Worm (Caenorhabditis elegans) whole organism, young adult: ENCODE measurements around the gene F59B8.1.
A peak's percentile ranks its signal among the peaks of the same experiment; 100 is the strongest.

Source experiments
- B0261.1 ChIP-seq: sonication (generic microtip); optimal IDR thresholded peaks from 2 replicates; lab custom pipeline; 2016; ENCODE audit warnings: mild to moderate bottlenecking, missing genetic modification characterization, moderate library complexity, missing compliant biosample characterization
- B0336.3 ChIP-seq: fragments of 200-800 bp; sonication (Bioruptor generic); IDR thresholded peaks from 2 replicates; pipeline ENCODE4 v1.3.6; 2022; ENCODE audit warnings: missing genetic modification characterization, missing compliant biosample characterization
- C17E4.6 ChIP-seq: fragments of 200-800 bp; sonication (Bioruptor generic); IDR thresholded peaks from 2 replicates; pipeline ENCODE4 v1.3.6; 2022; ENCODE audit warnings: missing genetic modification reagents, missing genetic modification characterization, missing compliant biosample characterization
- F37B4.10 ChIP-seq: fragments of 200-800 bp; sonication (Bioruptor generic); IDR thresholded peaks from 2 replicates; pipeline ENCODE4 v1.3.6; 2022; ENCODE audit warnings: missing genetic modification characterization, missing compliant biosample characterization
- F49E8.2 ChIP-seq: sonication (generic microtip); optimal IDR thresholded peaks from 3 replicates; lab custom pipeline; 2017; ENCODE audit warnings: missing genetic modification characterization, mild to moderate bottlenecking, missing compliant biosample characterization, antibody characterized with exemption, moderate library complexity; ENCODE audit not compliant: insufficient read depth
- F52B5.7 ChIP-seq: sonication (generic microtip); optimal IDR thresholded peaks from 2 replicates; lab custom pipeline; 2016; ENCODE audit warnings: mild to moderate bottlenecking, missing genetic modification characterization, missing compliant biosample characterization
- F57A8.1 ChIP-seq: fragments of 200-800 bp; sonication (Bioruptor generic); optimal IDR thresholded peaks from 2 replicates; lab custom pipeline; 2018; ENCODE audit warnings: mild to moderate bottlenecking, missing genetic modification characterization, moderate library complexity, missing compliant biosample characterization
- K12H6.12 ChIP-seq: fragments of 200-800 bp; sonication (Bioruptor generic); optimal IDR thresholded peaks from 2 replicates; lab custom pipeline; 2018; ENCODE audit warnings: mild to moderate bottlenecking, missing genetic modification characterization, missing compliant biosample characterization
- T26A5.8 ChIP-seq: sonication (generic microtip); optimal IDR thresholded peaks from 2 replicates; lab custom pipeline; 2016; ENCODE audit warnings: missing genetic modification characterization, missing compliant biosample characterization
- Y56A3A.18 ChIP-seq: fragments of 200-800 bp; sonication (Bioruptor generic); IDR thresholded peaks from 2 replicates; pipeline ENCODE4 v1.3.6; 2022; ENCODE audit warnings: missing genetic modification reagents, missing genetic modification characterization, missing compliant biosample characterization
- Y79H2A.3 ChIP-seq: fragments of 200-800 bp; sonication (Bioruptor generic); conservative IDR thresholded peaks from 2 replicates; pipeline ENCODE4 v1.3.6; 2022; ENCODE audit warnings: missing genetic modification reagents, missing genetic modification characterization, missing compliant biosample characterization
- ZK185.1 ChIP-seq: sonication (generic microtip); optimal IDR thresholded peaks from 2 replicates; lab custom pipeline; 2016; ENCODE audit warnings: mild to moderate bottlenecking, missing genetic modification characterization, missing compliant biosample characterization; ENCODE audit not compliant: poor library complexity, severe bottlenecking
- ccch-3 ChIP-seq: fragments of 200-800 bp; sonication (Bioruptor generic); optimal IDR thresholded peaks from 2 replicates; lab custom pipeline; 2018; ENCODE audit warnings: mild to moderate bottlenecking, missing genetic modification characterization, missing compliant biosample characterization
- chd-7 ChIP-seq: sonication (generic microtip); optimal IDR thresholded peaks from 2 replicates; lab custom pipeline; 2016; ENCODE audit warnings: mild to moderate bottlenecking, missing genetic modification characterization, moderate library complexity, missing compliant biosample characterization
- die-1 ChIP-seq: sonication (generic microtip); optimal IDR thresholded peaks from 2 replicates; lab custom pipeline; 2016; ENCODE audit warnings: missing genotype, mild to moderate bottlenecking, missing genetic modification characterization, missing compliant biosample characterization
- egrh-3 ChIP-seq: fragments of 200-800 bp; sonication (Bioruptor generic); IDR thresholded peaks from 2 replicates; pipeline ENCODE4 v1.3.6; 2022; ENCODE audit warnings: missing genetic modification reagents, missing genetic modification characterization, missing compliant biosample characterization
- hlh-26 ChIP-seq: fragments of 200-800 bp; sonication (Bioruptor generic); conservative IDR thresholded peaks from 2 replicates; pipeline ENCODE4 v1.3.6; 2022; ENCODE audit warnings: missing genetic modification reagents, missing genetic modification characterization, missing compliant biosample characterization
- hmg-1.2 ChIP-seq: fragments of 200-800 bp; sonication (Bioruptor generic); IDR thresholded peaks from 2 replicates; pipeline ENCODE4 v1.3.6; 2022; ENCODE audit warnings: missing genetic modification reagents, missing genetic modification characterization, missing compliant biosample characterization
- hmg-20 ChIP-seq: fragments of 200-800 bp; sonication (Bioruptor generic); IDR thresholded peaks from 2 replicates; pipeline ENCODE4 v1.3.6; 2022; ENCODE audit warnings: missing genetic modification reagents, missing genetic modification characterization, missing compliant biosample characterization
- let-607 ChIP-seq, 2 experiments: fragments of 200-800 bp in 1 of 2; sonication (Bioruptor generic) in 1 of 2; sonication (generic microtip) in 1 of 2; optimal IDR thresholded peaks; 2 replicates each; lab custom pipeline; 2016 to 2018; ENCODE audit warnings: mild to moderate bottlenecking in 2 of 2, missing compliant biosample characterization in 2 of 2, missing genetic modification characterization in 2 of 2, moderate library complexity in 2 of 2, missing genotype in 1 of 2
- lin-26 ChIP-seq: fragments of 200-800 bp; sonication (Bioruptor generic); IDR thresholded peaks from 2 replicates; pipeline ENCODE4 v1.3.6; 2022; ENCODE audit warnings: missing genetic modification reagents, missing genetic modification characterization, missing compliant biosample characterization
- lin-35 ChIP-seq, 3 experiments: fragments of 150-350 bp in 2 of 3; sonication (generic microtip) in 1 of 3; optimal IDR thresholded peaks; 2 replicates each; lab custom pipeline; 2014 to 2018; ENCODE audit warnings: missing biosample characterization in 3 of 3, missing genetic modification characterization in 3 of 3, missing genetic modification reagents in 3 of 3
- lir-1 ChIP-seq: fragments of 200-800 bp; sonication (Bioruptor generic); conservative IDR thresholded peaks from 2 replicates; pipeline ENCODE4 v1.3.6; 2022; ENCODE audit warnings: missing genetic modification reagents, missing genetic modification characterization, missing compliant biosample characterization
- nhr-120 ChIP-seq: fragments of 200-800 bp; sonication (Bioruptor generic); IDR thresholded peaks from 2 replicates; pipeline ENCODE4 v1.3.6; 2022; ENCODE audit warnings: missing genetic modification characterization, missing compliant biosample characterization
- nhr-179 ChIP-seq: sonication (generic microtip); optimal IDR thresholded peaks from 2 replicates; lab custom pipeline; 2016; ENCODE audit warnings: mild to moderate bottlenecking, missing genetic modification characterization, missing compliant biosample characterization
- nhr-80 ChIP-seq: sonication (generic microtip); optimal IDR thresholded peaks from 2 replicates; lab custom pipeline; 2016; ENCODE audit warnings: missing genetic modification characterization, missing compliant biosample characterization
- nhr-90 ChIP-seq: sonication (generic microtip); optimal IDR thresholded peaks from 2 replicates; lab custom pipeline; 2016; ENCODE audit warnings: missing genotype, mild to moderate bottlenecking, missing genetic modification characterization, missing compliant biosample characterization
- pha-4 ChIP-seq: fragments of 150-350 bp; sonication (generic microtip); optimal IDR thresholded peaks from 2 replicates; lab custom pipeline; 2014; ENCODE audit warnings: missing biosample characterization, missing genetic modification reagents, missing genetic modification characterization
- sea-2 ChIP-seq: fragments of 200-800 bp; sonication (Bioruptor generic); IDR thresholded peaks from 2 replicates; pipeline ENCODE4 v1.3.6; 2022; ENCODE audit warnings: missing genetic modification characterization, missing compliant biosample characterization
- snpc-3.4 ChIP-seq: sonication (generic microtip); optimal IDR thresholded peaks from 2 replicates; lab custom pipeline; 2017; ENCODE audit warnings: missing genetic modification characterization, mild to moderate bottlenecking, missing compliant biosample characterization, antibody characterized with exemption, moderate library complexity, missing genotype, missing genetic modification reagents
- sptf-2 ChIP-seq: fragments of 200-800 bp; sonication (Bioruptor generic); optimal IDR thresholded peaks from 2 replicates; lab custom pipeline; 2018; ENCODE audit warnings: mild to moderate bottlenecking, missing genetic modification characterization, missing compliant biosample characterization
- tlf-1 ChIP-seq: fragments of 200-800 bp; sonication (Bioruptor generic); optimal IDR thresholded peaks from 2 replicates; lab custom pipeline; 2018; ENCODE audit warnings: mild to moderate bottlenecking, missing genetic modification characterization, missing compliant biosample characterization
- unc-62 ChIP-seq: fragments of 150-350 bp; optimal IDR thresholded peaks from 2 replicates; lab custom pipeline; 2014; ENCODE audit warnings: missing biosample characterization, missing genetic modification reagents, missing genetic modification characterization
- xnd-1 ChIP-seq: sonication (generic microtip); optimal IDR thresholded peaks from 2 replicates; lab custom pipeline; 2016; ENCODE audit warnings: missing genotype, missing genetic modification reagents, missing genetic modification characterization, missing compliant biosample characterization
- zfh-2 ChIP-seq: fragments of 200-800 bp; sonication (Bioruptor generic); conservative IDR thresholded peaks from 2 replicates; pipeline ENCODE4 v1.3.6; 2022; ENCODE audit warnings: missing genetic modification reagents, missing genetic modification characterization, missing compliant biosample characterization
- ztf-3 ChIP-seq: fragments of 200-800 bp; sonication (Bioruptor generic); optimal IDR thresholded peaks from 2 replicates; lab custom pipeline; 2018; ENCODE audit warnings: mild to moderate bottlenecking, missing genetic modification characterization, missing compliant biosample characterization
- ztf-6 ChIP-seq: fragments of 200-800 bp; sonication (Bioruptor generic); IDR thresholded peaks from 2 replicates; pipeline ENCODE4 v1.3.6; 2022; ENCODE audit warnings: missing genetic modification reagents, missing genetic modification characterization, missing compliant biosample characterization

F59B8.1 gene

ce11 chrIV:9427959-9428358 lies at the start of gene F59B8.1:
Gene F59B8.1, plus strand, starts transcription at chrIV:9428259.
- no peak for TF ChIP-seq ccch-3 (GFP tag; lab: Kevin White, UChicago)
- no peak for TF ChIP-seq nhr-179 (tag; lab: Kevin White, UChicago)
- TF ChIP-seq xnd-1 (tag; lab: Kevin White, UChicago), result no peak
- no peak for TF ChIP-seq tlf-1 (GFP tag; lab: Kevin White, UChicago)
- TF ChIP-seq hmg-20 (GFP tag; lab: Robert Waterston, UW), result no peak
- TF ChIP-seq hlh-26 (GFP tag; lab: Robert Waterston, UW), result no peak
- no peak for TF ChIP-seq snpc-3.4
- TF ChIP-seq nhr-90 (tag; lab: Kevin White, UChicago), result no peak
- TF ChIP-seq F37B4.10, result no peak
- TF ChIP-seq egrh-3 (GFP tag; lab: Robert Waterston, UW), result no peak
- TF ChIP-seq, all 124 proteins: peak for 0

- TF ChIP-seq nhr-80 (peak; percentile 76), lin-35 (GFP tag; optimal IDR thresholded peaks at IDR 0.05; lab: Kevin White, UChicago) (no peak), F49E8.2 (tag; lab: Kevin White, UChicago) (no peak), sea-2 (GFP tag; lab: Robert Waterston, UW) (no peak), chd-7 (tag; lab: Kevin White, UChicago) (no peak), let-607 (tag; optimal IDR thresholded peaks at IDR 0.05; lab: Kevin White, UChicago) (peak in 1 of 2 experiments; percentile 6), ztf-3 (no peak)
Measured at ce11 chrIV:9378272-9378671, 49.8 kb upstream of the F59B8.1 start, which contains the start of gene C10C5.4. Gene C10C5.4, plus strand, starts transcription at chrIV:9378552.

ce11 chrIV:9381136-9381535 lies 46.9 kb upstream of the F59B8.1 start, which contains the start of gene C10C5.5:
Gene C10C5.5, plus strand, starts transcription at chrIV:9381436.
- no peak for TF ChIP-seq die-1 (tag; lab: Kevin White, UChicago)
- no peak for TF ChIP-seq B0336.3 (GFP tag; lab: Robert Waterston, UW)
- no peak for TF ChIP-seq Y56A3A.18
- no peak for TF ChIP-seq ZK185.1 (tag; lab: Kevin White, UChicago)
- TF ChIP-seq K12H6.12 (tag; lab: Kevin White, UChicago), result no peak
- no peak for TF ChIP-seq Y79H2A.3 (GFP tag; lab: Robert Waterston, UW)
- TF ChIP-seq pha-4, result no peak
- no peak for TF ChIP-seq lir-1 (GFP tag; lab: Robert Waterston, UW)
- TF ChIP-seq F52B5.7, result no peak
- TF ChIP-seq, all 124 proteins: peak for 0

- TF ChIP-seq nhr-120 (GFP tag; lab: Robert Waterston, UW) (no peak), F49E8.2 (tag; lab: Kevin White, UChicago) (no peak), sea-2 (GFP tag; lab: Robert Waterston, UW) (no peak), Y56A3A.18 (no peak), T26A5.8 (no peak), F57A8.1 (GFP tag; lab: Kevin White, UChicago) (no peak), hmg-1.2 (GFP tag; lab: Robert Waterston, UW) (no peak), let-607 (tag; optimal IDR thresholded peaks at IDR 0.05; lab: Kevin White, UChicago) (no peak), lin-26 (GFP tag; lab: Robert Waterston, UW) (no peak), C17E4.6 (no peak), unc-62 (no peak), B0261.1 (tag; lab: Kevin White, UChicago) (no peak), ztf-6 (GFP tag; lab: Robert Waterston, UW) (no peak), sptf-2 (GFP tag; lab: Kevin White, UChicago) (no peak), zfh-2 (GFP tag; lab: Robert Waterston, UW) (no peak)
Measured at ce11 chrIV:9384826-9385225, 43.2 kb upstream of the F59B8.1 start, which contains the start of gene C10C5.7. Gene C10C5.7, plus strand, starts transcription at chrIV:9385126.
